Fruit fly (Drosophila melanogaster) whole organism, embryonic: ENCODE data around the gene loj.

ENCODE experiments used
- Abd-B ChIP-seq: fragments of 200-800 bp; sonication (Bioruptor generic); optimal IDR thresholded peaks from 2 replicates; lab custom pipeline; 2018; ENCODE audit warnings: missing biosample characterization, mild to moderate bottlenecking, missing genetic modification characterization, moderate library complexity
- C15 ChIP-seq: fragments of 200-800 bp; sonication (Bioruptor generic); IDR thresholded peaks from 3 replicates; pipeline ENCODE4 v1.3.6; 2022; ENCODE audit warnings: missing biosample characterization, missing genetic modification characterization
- CG11695 ChIP-seq: fragments of 200-800 bp; sonication (Bioruptor generic); IDR thresholded peaks from 3 replicates; pipeline ENCODE4 v1.3.6; 2022; ENCODE audit warnings: missing biosample characterization, missing genetic modification characterization
- CG15269 ChIP-seq: fragments of 200-800 bp; sonication (Bioruptor generic); optimal IDR thresholded peaks from 2 replicates; lab custom pipeline; 2018; ENCODE audit warnings: missing biosample characterization, mild to moderate bottlenecking, missing genetic modification characterization, moderate library complexity
- CG16863 ChIP-seq: fragments of 200-800 bp; sonication (Bioruptor generic); optimal IDR thresholded peaks from 3 replicates; lab custom pipeline; 2016; ENCODE audit warnings: missing biosample characterization, missing genetic modification characterization
- CG18262 ChIP-seq: fragments of 200-800 bp; optimal IDR thresholded peaks from 3 replicates; lab custom pipeline; 2019; ENCODE audit warnings: missing biosample characterization, mild to moderate bottlenecking, missing genetic modification characterization, moderate library complexity
- CG18599 ChIP-seq: fragments of 200-800 bp; sonication (Bioruptor generic); optimal IDR thresholded peaks from 3 replicates; lab custom pipeline; 2017; ENCODE audit warnings: missing biosample characterization, missing genetic modification characterization, mild to moderate bottlenecking, moderate library complexity, missing genetic modification reagents
- CG2116 ChIP-seq: fragments of 200-800 bp; sonication (Bioruptor generic); optimal IDR thresholded peaks from 3 replicates; lab custom pipeline; 2018; ENCODE audit warnings: missing biosample characterization, mild to moderate bottlenecking, missing genetic modification characterization
- CG3065 ChIP-seq: fragments of 200-800 bp; sonication (Bioruptor generic); optimal IDR thresholded peaks from 2 replicates; lab custom pipeline; 2016; ENCODE audit warnings: missing biosample characterization, missing genetic modification characterization
- CG32532 ChIP-seq: fragments of 200-800 bp; sonication (Bioruptor generic); IDR thresholded peaks from 2 replicates; pipeline ENCODE4 v1.3.6; 2022; ENCODE audit warnings: missing biosample characterization, missing genetic modification characterization
- CG34376 ChIP-seq: fragments of 200-800 bp; sonication (Bioruptor generic); optimal IDR thresholded peaks from 2 replicates; lab custom pipeline; 2018; ENCODE audit warnings: missing biosample characterization, mild to moderate bottlenecking, missing genetic modification characterization
- CG43689 ChIP-seq: fragments of 200-800 bp; sonication (Bioruptor generic); IDR thresholded peaks from 2 replicates; pipeline ENCODE4 v1.3.6; 2022; ENCODE audit warnings: missing biosample characterization, missing genetic modification characterization
- CG4404 ChIP-seq: fragments of 200-800 bp; sonication (Bioruptor generic); IDR thresholded peaks from 2 replicates; pipeline ENCODE4 v1.3.6; 2022; ENCODE audit warnings: missing biosample characterization, missing genetic modification characterization
- CG4424 ChIP-seq: fragments of 200-800 bp; sonication (Bioruptor generic); optimal IDR thresholded peaks from 3 replicates; lab custom pipeline; 2016; ENCODE audit warnings: missing biosample characterization, missing genetic modification characterization
- CG4617 ChIP-seq: fragments of 200-800 bp; sonication (Bioruptor generic); optimal IDR thresholded peaks from 3 replicates; lab custom pipeline; 2016; ENCODE audit warnings: missing biosample characterization, missing genetic modification characterization, borderline replicate concordance
- CG6175 ChIP-seq: fragments of 200-800 bp; sonication (Bioruptor generic); IDR thresholded peaks from 3 replicates; pipeline ENCODE4 v1.3.6; 2022; ENCODE audit warnings: missing biosample characterization, missing genetic modification characterization
- CG8281 ChIP-seq: fragments of 200-800 bp; sonication (Bioruptor generic); optimal IDR thresholded peaks from 2 replicates; lab custom pipeline; 2018; ENCODE audit warnings: missing biosample characterization, mild to moderate bottlenecking, missing genetic modification characterization, moderate library complexity
- CG8765 ChIP-seq: fragments of 200-800 bp; sonication (Bioruptor generic); IDR thresholded peaks from 2 replicates; pipeline ENCODE4 v1.3.6; 2022; ENCODE audit warnings: missing biosample characterization, missing genetic modification characterization
- Dip3 ChIP-seq: fragments of 200-800 bp; sonication (Bioruptor generic); optimal IDR thresholded peaks from 3 replicates; lab custom pipeline; 2016; ENCODE audit warnings: missing biosample characterization, missing genetic modification characterization
- Hr39 ChIP-seq: fragments of >200 bp; optimal IDR thresholded peaks from 2 replicates; lab custom pipeline; 2017
- Max ChIP-seq: fragments of 200-800 bp; sonication (Bioruptor generic); optimal IDR thresholded peaks from 2 replicates; lab custom pipeline; 2016; ENCODE audit warnings: missing biosample characterization, mild to moderate bottlenecking, missing genetic modification characterization
- Med ChIP-seq: fragments of 200-800 bp; sonication (Bioruptor generic); peaks from one replicate; lab custom pipeline; 2016; ENCODE audit warnings: missing biosample characterization, missing genetic modification characterization, mild to moderate bottlenecking, inconsistent platforms, moderate library complexity
- Optix ChIP-seq: fragments of 200-800 bp; sonication (Bioruptor generic); IDR thresholded peaks from 3 replicates; pipeline ENCODE4 v1.3.6; 2022; ENCODE audit warnings: missing biosample characterization, missing genetic modification characterization
- Pdp1 ChIP-seq, 2 experiments: fragments of 200-800 bp; sonication (Bioruptor generic); optimal IDR thresholded peaks; 3 replicates each; lab custom pipeline; 2016; ENCODE audit warnings: missing biosample characterization in 2 of 2, missing genetic modification characterization in 2 of 2, mild to moderate bottlenecking in 1 of 2, moderate library complexity in 1 of 2
- Six4 ChIP-seq: fragments of 200-800 bp; sonication (Bioruptor generic); optimal IDR thresholded peaks from 2 replicates; lab custom pipeline; 2016; ENCODE audit warnings: missing biosample characterization, missing genetic modification characterization
- aop ChIP-seq: fragments of 200-800 bp; sonication (Bioruptor generic); IDR thresholded peaks from 2 replicates; pipeline ENCODE4 v1.3.6; 2022; ENCODE audit warnings: missing biosample characterization, missing genetic modification characterization
- ara ChIP-seq: fragments of 200-800 bp; sonication (Bioruptor generic); IDR thresholded peaks from 2 replicates; pipeline ENCODE4 v1.3.6; 2022; ENCODE audit warnings: missing biosample characterization, missing genetic modification characterization
- bigmax ChIP-seq: fragments of 200-800 bp; sonication (Bioruptor generic); optimal IDR thresholded peaks from 2 replicates; lab custom pipeline; 2018; ENCODE audit warnings: missing biosample characterization, mild to moderate bottlenecking, missing genetic modification characterization
- br ChIP-seq: fragments of >200 bp; optimal IDR thresholded peaks from 2 replicates; lab custom pipeline; 2017
- dmrt11E ChIP-seq: fragments of 200-800 bp; sonication (Bioruptor generic); optimal IDR thresholded peaks from 3 replicates; lab custom pipeline; 2018; ENCODE audit warnings: missing biosample characterization, mild to moderate bottlenecking, missing genetic modification characterization, moderate library complexity
- dpn ChIP-seq, 2 experiments: fragments of 200-800 bp; sonication (Bioruptor generic); optimal IDR thresholded peaks; 3 replicates each; lab custom pipeline; 2016; ENCODE audit warnings: missing biosample characterization in 2 of 2, missing genetic modification characterization in 2 of 2
- exex ChIP-seq: fragments of 200-800 bp; sonication (Bioruptor generic); optimal IDR thresholded peaks from 4 replicates; lab custom pipeline; 2018; ENCODE audit warnings: missing biosample characterization, mild to moderate bottlenecking, missing genetic modification characterization, moderate library complexity
- gce ChIP-seq: fragments of 200-800 bp; sonication (Bioruptor generic); IDR thresholded peaks from 3 replicates; pipeline ENCODE4 v1.3.6; 2022; ENCODE audit warnings: missing biosample characterization, missing genetic modification characterization
- grn ChIP-seq: fragments of 200-800 bp; sonication (Bioruptor generic); optimal IDR thresholded peaks from 3 replicates; lab custom pipeline; 2017; ENCODE audit warnings: missing biosample characterization, missing genetic modification characterization
- ind ChIP-seq: fragments of 200-800 bp; sonication (Bioruptor generic); optimal IDR thresholded peaks from 3 replicates; lab custom pipeline; 2016; ENCODE audit warnings: missing biosample characterization, missing genetic modification characterization
- jigr1 ChIP-seq: fragments of 200-800 bp; sonication (Bioruptor generic); IDR thresholded peaks from 3 replicates; pipeline ENCODE4 v1.3.6; 2022; ENCODE audit warnings: missing biosample characterization, missing genetic modification characterization
- jumu ChIP-seq: fragments of 200-800 bp; sonication (Bioruptor generic); optimal IDR thresholded peaks from 3 replicates; lab custom pipeline; 2016; ENCODE audit warnings: missing biosample characterization, missing genetic modification characterization
- kay ChIP-seq: fragments of 200-800 bp; sonication (Bioruptor generic); optimal IDR thresholded peaks from 2 replicates; lab custom pipeline; 2016; ENCODE audit warnings: missing biosample characterization, missing genetic modification characterization
- mirr ChIP-seq: fragments of 200-800 bp; sonication (Bioruptor generic); optimal IDR thresholded peaks from 3 replicates; lab custom pipeline; 2018; ENCODE audit warnings: missing biosample characterization, mild to moderate bottlenecking, missing genetic modification characterization
- nmo ChIP-seq: fragments of 200-800 bp; sonication (Bioruptor generic); optimal IDR thresholded peaks from 2 replicates; lab custom pipeline; 2018; ENCODE audit warnings: missing biosample characterization, mild to moderate bottlenecking, missing genetic modification characterization, moderate library complexity
- org-1 ChIP-seq: fragments of 200-800 bp; sonication (Bioruptor generic); optimal IDR thresholded peaks from 2 replicates; lab custom pipeline; 2017; ENCODE audit warnings: missing biosample characterization, missing genetic modification characterization
- rib ChIP-seq: fragments of 200-800 bp; sonication (Bioruptor generic); IDR thresholded peaks from 2 replicates; pipeline ENCODE4 v1.3.6; 2022; ENCODE audit warnings: missing biosample characterization, missing genetic modification characterization
- sd ChIP-seq: fragments of 200-800 bp; sonication (Bioruptor generic); optimal IDR thresholded peaks from 3 replicates; lab custom pipeline; 2018; ENCODE audit warnings: missing biosample characterization, mild to moderate bottlenecking, missing genetic modification characterization, moderate library complexity
- stc ChIP-seq: fragments of 200-800 bp; sonication (Bioruptor generic); IDR thresholded peaks from 2 replicates; pipeline ENCODE4 v1.3.6; 2022; ENCODE audit warnings: missing biosample characterization, missing genetic modification characterization
- sug ChIP-seq: fragments of 200-800 bp; optimal IDR thresholded peaks from 2 replicates; lab custom pipeline; 2019; ENCODE audit warnings: missing biosample characterization, mild to moderate bottlenecking, missing genetic modification characterization, moderate library complexity
- trh ChIP-seq: fragments of 200-800 bp; sonication (Bioruptor generic); optimal IDR thresholded peaks from 2 replicates; lab custom pipeline; 2016; ENCODE audit warnings: missing biosample characterization, missing genetic modification characterization
- tx ChIP-seq: fragments of 200-800 bp; sonication (Bioruptor generic); optimal IDR thresholded peaks from 2 replicates; lab custom pipeline; 2016; ENCODE audit warnings: missing biosample characterization, missing genetic modification characterization
- usp ChIP-seq: fragments of >200 bp; optimal IDR thresholded peaks from 2 replicates; lab custom pipeline; 2017; ENCODE audit warnings: missing biosample characterization, missing genetic modification characterization
- zf30C ChIP-seq: fragments of 200-800 bp; sonication (Bioruptor generic); optimal IDR thresholded peaks from 3 replicates; lab custom pipeline; 2018; ENCODE audit warnings: missing biosample characterization, mild to moderate bottlenecking, missing genetic modification characterization

The loj gene

DNA sequence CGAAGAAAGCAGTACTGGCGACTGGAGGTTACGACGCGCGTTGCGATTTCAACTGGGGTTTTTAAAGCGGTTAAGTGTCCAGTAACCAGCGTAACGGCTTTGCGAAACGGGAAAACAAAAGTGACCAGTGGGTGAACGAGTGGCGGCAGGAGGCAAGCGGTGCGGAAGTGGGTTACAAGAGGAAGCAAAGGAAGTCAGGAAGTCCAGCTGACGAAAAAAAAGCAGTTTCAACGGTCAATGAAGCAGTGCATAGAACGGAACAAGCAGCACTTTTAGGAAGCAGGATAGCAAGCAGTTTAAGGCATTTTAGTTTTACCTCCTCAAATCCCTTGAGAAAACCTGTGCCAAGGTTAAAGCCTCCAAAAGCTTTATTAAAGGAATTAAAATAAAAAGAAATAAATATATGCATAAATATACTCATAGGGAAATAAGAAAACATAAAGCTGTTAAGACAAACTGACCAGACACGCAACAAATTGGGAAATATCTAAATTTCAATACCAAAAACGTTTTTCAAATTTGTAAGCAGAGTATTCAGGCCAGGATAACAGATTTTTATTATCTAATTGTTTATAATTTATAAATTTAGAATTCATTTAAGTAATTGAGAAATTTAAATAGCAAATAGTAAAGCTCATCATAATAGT lies 35.6 kb upstream of the loj start, which contains the start of gene CG6592 (continued):
- TF ChIP-seq bigmax (GFP tag; lab: Kevin White, UChicago) (no peak), Abd-B (GFP tag; lab: Kevin White, UChicago) (peak; percentile 24), br (lab: Kevin White, UChicago) (no peak), CG16863 (peak; percentile 24)

DNA sequence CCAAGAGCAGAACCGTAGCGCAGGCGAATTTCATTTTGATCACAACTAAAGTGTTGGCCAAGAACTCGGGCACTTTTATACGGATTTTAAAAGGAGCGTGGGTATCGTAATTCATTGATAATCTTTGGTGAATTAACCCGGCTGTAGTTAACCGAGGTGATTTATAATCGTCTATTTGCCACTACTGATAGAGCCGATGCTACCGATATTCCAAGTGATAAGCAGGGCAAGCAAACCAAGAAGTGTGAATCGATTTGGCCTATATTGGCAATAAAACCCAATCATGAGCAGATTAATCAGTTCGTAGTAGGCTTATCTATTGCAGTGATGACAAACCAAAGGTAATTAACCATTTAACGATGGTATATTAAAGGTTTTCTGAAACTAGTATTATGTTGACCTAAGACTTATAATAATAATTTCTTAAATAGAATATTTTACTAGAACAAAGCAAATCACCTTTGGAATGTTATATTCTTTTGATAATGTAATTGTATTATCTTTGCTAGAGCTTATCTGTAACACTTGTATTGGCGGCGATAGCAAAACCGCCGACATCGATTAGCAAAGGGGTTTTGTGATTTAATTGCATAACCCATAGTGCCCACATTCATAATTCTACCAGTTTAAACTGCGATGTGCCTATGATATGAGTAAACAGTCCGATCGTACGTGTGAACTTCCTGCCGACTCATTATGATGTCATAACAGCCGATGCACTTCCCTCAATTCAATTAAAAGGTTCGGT lies 31.8 kb upstream of the loj start, which contains the start of gene CG10472:
Gene CG10472, minus strand, starts transcription at position 51 of the 748 bp plus-strand sequence.
- TF ChIP-seq grn (peak; percentile 65), dpn (GFP tag; optimal IDR thresholded peaks at IDR 0.05; lab: Kevin White, UChicago) (no peak), Pdp1 (GFP tag; optimal IDR thresholded peaks at IDR 0.05; lab: Kevin White, UChicago) (peak in 1 of 2 experiments; percentile 85), stc (GFP tag; lab: Robert Waterston, UW) (no peak), sd (tag; lab: Kevin White, UChicago) (peak; percentile 75), CG34376 (GFP tag; lab: Kevin White, UChicago) (peak; percentile 27), gce (GFP tag; lab: Robert Waterston, UW) (no peak), zf30C (GFP tag; lab: Kevin White, UChicago) (no peak), C15 (GFP tag; lab: Robert Waterston, UW) (no peak), tx (GFP tag; lab: Kevin White, UChicago) (no peak), mirr (GFP tag; lab: Kevin White, UChicago) (peak; percentile 2), Med (GFP tag; lab: Kevin White, UChicago) (no peak), rib (GFP tag; lab: Robert Waterston, UW) (no peak), CG8765 (no peak), CG8281 (tag; lab: Kevin White, UChicago) (no peak), nmo (GFP tag; lab: Kevin White, UChicago) (no peak), CG2116 (GFP tag; lab: Kevin White, UChicago) (no peak), ara (GFP tag; lab: Robert Waterston, UW) (no peak), Optix (GFP tag; lab: Robert Waterston, UW) (no peak), CG11695 (GFP tag; lab: Robert Waterston, UW) (no peak), CG4424 (no peak), Six4 (no peak), aop (GFP tag; lab: Robert Waterston, UW) (no peak), sug (tag; lab: Kevin White, UChicago) (peak; percentile 66), CG15269 (tag; lab: Kevin White, UChicago) (no peak), CG18599 (peak; percentile 7), CG3065 (no peak), CG18262 (tag; lab: Kevin White, UChicago) (no peak), jigr1 (no peak), jumu (GFP tag; lab: Kevin White, UChicago) (no peak), Hr39 (lab: Kevin White, UChicago) (no peak), CG32532 (GFP tag; lab: Robert Waterston, UW) (no peak), dmrt11E (tag; lab: Kevin White, UChicago) (no peak), exex (tag; lab: Kevin White, UChicago) (peak; percentile 98), CG4617 (no peak), Max (GFP tag; lab: Kevin White, UChicago) (no peak), CG4404 (GFP tag; lab: Robert Waterston, UW) (no peak), CG6175 (no peak), usp (GFP tag; lab: Kevin White, UChicago) (no peak), kay (GFP tag; lab: Kevin White, UChicago) (no peak), Dip3 (GFP tag; lab: Kevin White, UChicago) (no peak), CG43689 (GFP tag; lab: Robert Waterston, UW) (no peak), ind (GFP tag; lab: Kevin White, UChicago) (no peak), org-1 (GFP tag; lab: Kevin White, UChicago) (no peak), trh (GFP tag; lab: Kevin White, UChicago) (no peak)
